Fruit fly (Drosophila melanogaster) whole organism, embryonic: ENCODE data around the gene Eip75B.

ENCODE experiments used
- Abd-B ChIP-seq: fragments of 200-800 bp; sonication (Bioruptor generic); optimal IDR thresholded peaks from 2 replicates; lab custom pipeline; 2018; ENCODE audit warnings: missing biosample characterization, mild to moderate bottlenecking, missing genetic modification characterization, moderate library complexity
- Antp ChIP-seq: fragments of 200-800 bp; sonication (Bioruptor generic); optimal IDR thresholded peaks from 3 replicates; lab custom pipeline; 2016; ENCODE audit warnings: missing biosample characterization, missing genetic modification characterization
- Atf6 ChIP-seq: fragments of 200-800 bp; sonication (Bioruptor generic); IDR thresholded peaks from 2 replicates; pipeline ENCODE4 v1.3.6; 2022; ENCODE audit warnings: missing biosample characterization, missing genetic modification characterization
- CG10431 ChIP-seq: fragments of 200-800 bp; sonication (Bioruptor generic); optimal IDR thresholded peaks from 3 replicates; lab custom pipeline; 2018; ENCODE audit warnings: missing biosample characterization, mild to moderate bottlenecking, missing genetic modification characterization
- CG10959 ChIP-seq: fragments of 200-800 bp; sonication (Bioruptor generic); IDR thresholded peaks from 2 replicates; pipeline ENCODE4 v1.3.6; 2022; ENCODE audit warnings: missing biosample characterization, missing genetic modification characterization
- CG11504 ChIP-seq: fragments of 200-800 bp; sonication (Bioruptor generic); optimal IDR thresholded peaks from 3 replicates; lab custom pipeline; 2019; ENCODE audit warnings: missing biosample characterization, mild to moderate bottlenecking, missing genetic modification characterization, moderate library complexity
- CG11723 ChIP-seq: fragments of 200-800 bp; sonication (Bioruptor generic); optimal IDR thresholded peaks from 2 replicates; lab custom pipeline; 2017; ENCODE audit warnings: missing biosample characterization, mild to moderate bottlenecking, missing genetic modification characterization
- CG1233 ChIP-seq: fragments of 200-800 bp; sonication (Bioruptor generic); optimal IDR thresholded peaks from 4 replicates; lab custom pipeline; 2018; ENCODE audit warnings: missing biosample characterization, mild to moderate bottlenecking, missing genetic modification characterization
- CG13287 ChIP-seq: fragments of 200-800 bp; sonication (Bioruptor generic); IDR thresholded peaks from 2 replicates; pipeline ENCODE4 v1.3.6; 2022; ENCODE audit warnings: missing biosample characterization, missing genetic modification characterization; ENCODE audit not compliant: partially characterized antibody
- CG13624 ChIP-seq: fragments of 200-800 bp; sonication (Bioruptor generic); optimal IDR thresholded peaks from 2 replicates; lab custom pipeline; 2016; ENCODE audit warnings: missing biosample characterization, missing genetic modification characterization
- CG13894 ChIP-seq: fragments of 200-800 bp; sonication (Bioruptor generic); optimal IDR thresholded peaks from 3 replicates; lab custom pipeline; 2018; ENCODE audit warnings: missing biosample characterization, mild to moderate bottlenecking, missing genetic modification characterization, moderate library complexity
- CG15601 ChIP-seq: fragments of 200-800 bp; sonication (Bioruptor generic); optimal IDR thresholded peaks from 3 replicates; lab custom pipeline; 2019; ENCODE audit warnings: missing biosample characterization, mild to moderate bottlenecking, missing genetic modification characterization, moderate library complexity
- CG17328 ChIP-seq: fragments of 200-800 bp; sonication (Bioruptor generic); IDR thresholded peaks from 2 replicates; pipeline ENCODE4 v1.3.6; 2022; ENCODE audit warnings: missing biosample characterization, missing genetic modification characterization
- CG30431 ChIP-seq: fragments of 200-800 bp; sonication (Bioruptor generic); optimal IDR thresholded peaks from 2 replicates; lab custom pipeline; 2017; ENCODE audit warnings: missing biosample characterization, missing genetic modification characterization
- CG42726 ChIP-seq: fragments of 200-800 bp; sonication (Bioruptor generic); IDR thresholded peaks from 2 replicates; pipeline ENCODE4 v1.3.6; 2022; ENCODE audit warnings: missing biosample characterization, missing genetic modification characterization; ENCODE audit not compliant: partially characterized antibody
- CG4854 ChIP-seq: fragments of 200-800 bp; sonication (Bioruptor generic); optimal IDR thresholded peaks from 2 replicates; lab custom pipeline; 2016; ENCODE audit warnings: missing biosample characterization, missing genetic modification characterization, inconsistent platforms
- CG5953 ChIP-seq: fragments of 200-800 bp; sonication (Bioruptor generic); IDR thresholded peaks from 2 replicates; pipeline ENCODE4 v1.3.6; 2022; ENCODE audit warnings: missing biosample characterization, missing genetic modification characterization
- CG6765 ChIP-seq: fragments of 200-800 bp; sonication (Bioruptor generic); optimal IDR thresholded peaks from 3 replicates; lab custom pipeline; 2017; ENCODE audit warnings: missing biosample characterization, mild to moderate bottlenecking, missing genetic modification characterization
- CG6813 ChIP-seq: fragments of 200-800 bp; sonication (Bioruptor generic); optimal IDR thresholded peaks from 2 replicates; lab custom pipeline; 2017; ENCODE audit warnings: missing biosample characterization, missing genetic modification characterization, mild to moderate bottlenecking, moderate library complexity, missing genetic modification reagents
- CG7839 ChIP-seq: fragments of 200-800 bp; sonication (Bioruptor generic); optimal IDR thresholded peaks from 3 replicates; lab custom pipeline; 2018; ENCODE audit warnings: missing biosample characterization, mild to moderate bottlenecking, missing genetic modification characterization, moderate library complexity
- CG7987 ChIP-seq: fragments of 200-800 bp; sonication (Bioruptor generic); optimal IDR thresholded peaks from 2 replicates; lab custom pipeline; 2018; ENCODE audit warnings: missing biosample characterization, mild to moderate bottlenecking, missing genetic modification characterization, moderate library complexity
- CG8290 ChIP-seq, 3 experiments: fragments of 200-800 bp; sonication (Bioruptor generic); optimal IDR thresholded peaks; 2 replicates each; lab custom pipeline; 2016 to 2019; ENCODE audit warnings: missing biosample characterization in 3 of 3, missing genetic modification characterization in 3 of 3, mild to moderate bottlenecking in 2 of 3, moderate library complexity in 1 of 3
- CG9817 ChIP-seq: fragments of 200-800 bp; sonication (Bioruptor generic); optimal IDR thresholded peaks from 2 replicates; lab custom pipeline; 2018; ENCODE audit warnings: missing biosample characterization, mild to moderate bottlenecking, missing genetic modification characterization, moderate library complexity
- Dad ChIP-seq: fragments of 200-800 bp; sonication (Bioruptor generic); optimal IDR thresholded peaks from 3 replicates; lab custom pipeline; 2016; ENCODE audit warnings: missing biosample characterization, missing genetic modification characterization
- Hand ChIP-seq: fragments of 200-800 bp; sonication (Bioruptor generic); optimal IDR thresholded peaks from 2 replicates; lab custom pipeline; 2017; ENCODE audit warnings: mild to moderate bottlenecking, missing biosample characterization, missing genetic modification reagents, missing genetic modification characterization
- Hr78 ChIP-seq, 2 experiments: fragments of 200-800 bp in 1 of 2; fragments of >200 bp in 1 of 2; sonication (Bioruptor generic) in 1 of 2; optimal IDR thresholded peaks; 2 replicates each; lab custom pipeline; 2017 to 2019; ENCODE audit warnings: missing biosample characterization in 2 of 2, missing genetic modification characterization in 2 of 2, mild to moderate bottlenecking in 1 of 2, moderate library complexity in 1 of 2
- Jarid2 ChIP-seq: fragments of 200-800 bp; sonication (Bioruptor generic); optimal IDR thresholded peaks from 3 replicates; lab custom pipeline; 2017; ENCODE audit warnings: mild to moderate bottlenecking, missing biosample characterization, missing genetic modification reagents, missing genetic modification characterization
- Lhr ChIP-seq: fragments of 200-800 bp; sonication (Bioruptor generic); optimal IDR thresholded peaks from 3 replicates; lab custom pipeline; 2017; ENCODE audit warnings: mild to moderate bottlenecking, missing biosample characterization, missing genetic modification reagents, missing genetic modification characterization
- Neu2 ChIP-seq: fragments of 200-800 bp; sonication (Bioruptor generic); optimal IDR thresholded peaks from 3 replicates; lab custom pipeline; 2016; ENCODE audit warnings: missing biosample characterization, missing genetic modification characterization, borderline replicate concordance
- aop ChIP-seq: fragments of 200-800 bp; sonication (Bioruptor generic); IDR thresholded peaks from 2 replicates; pipeline ENCODE4 v1.3.6; 2022; ENCODE audit warnings: missing biosample characterization, missing genetic modification characterization
- ara ChIP-seq: fragments of 200-800 bp; sonication (Bioruptor generic); IDR thresholded peaks from 2 replicates; pipeline ENCODE4 v1.3.6; 2022; ENCODE audit warnings: missing biosample characterization, missing genetic modification characterization
- bbx ChIP-seq: fragments of 200-800 bp; sonication (Bioruptor generic); IDR thresholded peaks from 2 replicates; pipeline ENCODE4 v1.3.6; 2022; ENCODE audit warnings: missing biosample characterization, missing genetic modification characterization; ENCODE audit not compliant: partially characterized antibody
- crol ChIP-seq: fragments of 200-800 bp; sonication (Bioruptor generic); IDR thresholded peaks from 2 replicates; pipeline ENCODE4 v1.3.6; 2022; ENCODE audit warnings: missing biosample characterization, missing genetic modification characterization
- da ChIP-seq: fragments of 200-800 bp; sonication (Bioruptor generic); optimal IDR thresholded peaks from 2 replicates; lab custom pipeline; 2016; ENCODE audit warnings: missing biosample characterization, missing genetic modification characterization
- fru ChIP-seq: fragments of >200 bp; optimal IDR thresholded peaks from 2 replicates; lab custom pipeline; 2017
- gcm ChIP-seq: fragments of 200-800 bp; sonication (Bioruptor generic); optimal IDR thresholded peaks from 2 replicates; lab custom pipeline; 2019; ENCODE audit warnings: missing biosample characterization, mild to moderate bottlenecking, missing genetic modification characterization, moderate library complexity
- grau ChIP-seq: fragments of 200-800 bp; optimal IDR thresholded peaks from 3 replicates; lab custom pipeline; 2019; ENCODE audit warnings: missing biosample characterization, mild to moderate bottlenecking, missing genetic modification characterization, moderate library complexity
- gt ChIP-seq: fragments of 200-800 bp; sonication (Bioruptor generic); IDR thresholded peaks from 2 replicates; pipeline ENCODE4 v1.3.6; 2022; ENCODE audit warnings: missing biosample characterization, missing genetic modification characterization
- hth ChIP-seq: fragments of >200 bp; optimal IDR thresholded peaks from 2 replicates; lab custom pipeline; 2017; ENCODE audit warnings: inconsistent platforms
- inv ChIP-seq: fragments of 200-800 bp; sonication (Bioruptor generic); IDR thresholded peaks from 2 replicates; pipeline ENCODE4 v1.3.6; 2022; ENCODE audit warnings: missing biosample characterization, missing genetic modification characterization; ENCODE audit not compliant: partially characterized antibody
- jigr1 ChIP-seq: fragments of 200-800 bp; sonication (Bioruptor generic); IDR thresholded peaks from 3 replicates; pipeline ENCODE4 v1.3.6; 2022; ENCODE audit warnings: missing biosample characterization, missing genetic modification characterization
- kay ChIP-seq: fragments of 200-800 bp; sonication (Bioruptor generic); optimal IDR thresholded peaks from 2 replicates; lab custom pipeline; 2016; ENCODE audit warnings: missing biosample characterization, missing genetic modification characterization
- nerfin-2 ChIP-seq: fragments of 200-800 bp; sonication (Bioruptor generic); IDR thresholded peaks from 2 replicates; pipeline ENCODE4 v1.3.6; 2022; ENCODE audit warnings: missing biosample characterization, missing genetic modification characterization; ENCODE audit not compliant: partially characterized antibody
- rib ChIP-seq: fragments of 200-800 bp; sonication (Bioruptor generic); IDR thresholded peaks from 2 replicates; pipeline ENCODE4 v1.3.6; 2022; ENCODE audit warnings: missing biosample characterization, missing genetic modification characterization
- sc ChIP-seq, 3 experiments: fragments of >200 bp in 2 of 3; fragments of 200-800 bp in 1 of 3; sonication (Bioruptor generic) in 1 of 3; optimal IDR thresholded peaks; 2 replicates in 2 of 3; 3 replicates in 1 of 3; lab custom pipeline; 2017; ENCODE audit warnings: mild to moderate bottlenecking in 1 of 3, missing biosample characterization in 1 of 3, missing genetic modification characterization in 1 of 3, missing genetic modification reagents in 1 of 3
- shn ChIP-seq: fragments of 200-800 bp; sonication (Bioruptor generic); optimal IDR thresholded peaks from 3 replicates; lab custom pipeline; 2016; ENCODE audit warnings: missing biosample characterization, missing genetic modification characterization
- sima ChIP-seq: fragments of 200-800 bp; sonication (Bioruptor generic); optimal IDR thresholded peaks from 2 replicates; lab custom pipeline; 2016; ENCODE audit warnings: missing biosample characterization, missing genetic modification characterization
- so ChIP-seq: fragments of 200-800 bp; sonication (Bioruptor generic); IDR thresholded peaks from 3 replicates; pipeline ENCODE4 v1.3.6; 2022; ENCODE audit warnings: missing biosample characterization, missing genetic modification characterization
- vnd ChIP-seq: fragments of 200-800 bp; sonication (Bioruptor generic); IDR thresholded peaks from 3 replicates; pipeline ENCODE4 v1.3.6; 2022; ENCODE audit warnings: missing biosample characterization, missing genetic modification characterization; ENCODE audit not compliant: partially characterized antibody
- z ChIP-seq: fragments of 200-800 bp; sonication (Bioruptor generic); IDR thresholded peaks from 3 replicates; pipeline ENCODE4 v1.3.6; 2022; ENCODE audit warnings: missing biosample characterization, missing genetic modification characterization

The Eip75B gene

dm6 chr3L:17993269-17993668 lies 71.2 kb downstream of the Eip75B start (continued):
- TF ChIP-seq CG11723 (GFP tag; lab: Kevin White, UChicago): no peak
- no peak for TF ChIP-seq CG9817 (tag; lab: Kevin White, UChicago)
- peak; percentile 28 for TF ChIP-seq CG7987
- TF ChIP-seq CG13624 (GFP tag; lab: Kevin White, UChicago): no peak
- no peak for TF ChIP-seq Antp (GFP tag; lab: Kevin White, UChicago)
- TF ChIP-seq CG8290 (GFP tag; optimal IDR thresholded peaks at IDR 0.05; lab: Kevin White, UChicago): peak; percentile 3
- no peak for TF ChIP-seq CG8290 (tag; optimal IDR thresholded peaks at IDR 0.05; lab: Kevin White, UChicago)
- no peak for TF ChIP-seq fru
- TF ChIP-seq CG15601 (tag; lab: Kevin White, UChicago): peak; percentile 48
- no peak for TF ChIP-seq Dad
- TF ChIP-seq CG13894 (tag; lab: Kevin White, UChicago): no peak
- TF ChIP-seq bbx: no peak
- TF ChIP-seq jigr1 (GFP tag; lab: Robert Waterston, UW): no peak
- no peak for TF ChIP-seq CG10959 (GFP tag; lab: Robert Waterston, UW)
- TF ChIP-seq CG42726 (GFP tag; lab: Robert Waterston, UW): no peak
- no peak for TF ChIP-seq grau (tag; lab: Kevin White, UChicago)
- TF ChIP-seq CG30431: no peak
- TF ChIP-seq z (GFP tag; lab: Robert Waterston, UW): no peak
- TF ChIP-seq Lhr (GFP tag; lab: Kevin White, UChicago): no peak
- peak; percentile 62; the same call in 1 of the 2 replicates for TF ChIP-seq ara
- no peak for TF ChIP-seq CG11504
- no peak for TF ChIP-seq CG13287 (GFP tag; lab: Robert Waterston, UW)
- TF ChIP-seq shn (GFP tag; lab: Kevin White, UChicago): no peak
- TF ChIP-seq nerfin-2: no peak
- TF ChIP-seq vnd (GFP tag; lab: Robert Waterston, UW): no peak
- TF ChIP-seq Hr78 (GFP tag; optimal IDR thresholded peaks at IDR 0.05; lab: Kevin White, UChicago): no peak
- TF ChIP-seq CG6765 (GFP tag; lab: Kevin White, UChicago): no peak
- no peak for TF ChIP-seq Abd-B (GFP tag; lab: Kevin White, UChicago)
- TF ChIP-seq Jarid2 (GFP tag; lab: Kevin White, UChicago): no peak
- no peak for TF ChIP-seq sima (GFP tag; lab: Kevin White, UChicago)
- TF ChIP-seq gt (GFP tag; lab: Robert Waterston, UW): no peak
- no peak for TF ChIP-seq gcm (GFP tag; lab: Kevin White, UChicago)
- TF ChIP-seq CG1233: no peak
- TF ChIP-seq aop: no peak
- TF ChIP-seq da (GFP tag; lab: Kevin White, UChicago): no peak
- TF ChIP-seq CG17328: no peak
- no peak for TF ChIP-seq hth (lab: Kevin White, UChicago)
- peak; percentile 17 for TF ChIP-seq CG6813 (GFP tag; lab: Kevin White, UChicago)
- no peak for TF ChIP-seq so
- TF ChIP-seq CG4854: no peak
- no peak for TF ChIP-seq inv (GFP tag; lab: Robert Waterston, UW)
- TF ChIP-seq CG10431 (GFP tag; lab: Kevin White, UChicago): peak; percentile 63
- no peak for TF ChIP-seq CG5953 (GFP tag; lab: Robert Waterston, UW)
- no peak for TF ChIP-seq kay (GFP tag; lab: Kevin White, UChicago)
- TF ChIP-seq Neu2 (GFP tag; lab: Kevin White, UChicago): no peak
- no peak for TF ChIP-seq Hand
- no peak for TF ChIP-seq crol
- no peak for TF ChIP-seq Atf6 (GFP tag; lab: Robert Waterston, UW)
- TF ChIP-seq sc (optimal IDR thresholded peaks at IDR 0.05; lab: Kevin White, UChicago): no peak
- peak; percentile 53 for TF ChIP-seq sc (GFP tag; optimal IDR thresholded peaks at IDR 0.05; lab: Kevin White, UChicago)
- TF ChIP-seq rib: no peak
- no peak for TF ChIP-seq CG7839 (tag; lab: Kevin White, UChicago)
